Fruit fly (Drosophila melanogaster): ENCODE data around the gene nocte.

Gene nocte

DNA sequence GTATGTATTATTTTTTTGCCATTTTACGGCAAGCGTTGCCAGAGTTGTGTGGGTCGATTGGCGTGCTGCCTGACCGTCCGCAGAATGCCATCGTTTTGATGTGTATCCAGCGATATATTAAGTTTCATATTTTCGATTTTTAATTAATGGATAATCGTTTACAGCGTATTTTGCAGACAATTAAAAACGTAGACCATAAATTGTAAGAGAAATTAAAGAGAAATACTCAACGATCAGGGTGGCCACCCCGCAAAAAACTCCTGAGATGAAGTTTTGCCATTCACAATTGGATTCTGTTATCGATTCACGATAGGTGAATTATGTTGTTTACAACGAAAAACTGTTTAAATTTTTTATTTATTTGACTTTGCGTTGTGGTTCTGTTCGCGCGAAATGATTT is at the start of gene nocte (continued):
- TF ChIP-seq so (GFP tag; IDR thresholded peaks at IDR 0.05), result no peak
- TF ChIP-seq Sox102F (GFP tag; optimal IDR thresholded peaks at IDR 0.05), result no peak
- TF ChIP-seq CG4820 (GFP tag; optimal IDR thresholded peaks at IDR 0.05), result no peak
- no peak for TF ChIP-seq ap (GFP tag; IDR thresholded peaks at IDR 0.05)
- TF ChIP-seq esg (GFP tag; conservative IDR thresholded peaks at IDR 0.05), result no peak
- no peak for TF ChIP-seq CG30431 (GFP tag; optimal IDR thresholded peaks at IDR 0.05)
- no peak for TF ChIP-seq Max (GFP tag; optimal IDR thresholded peaks at IDR 0.05)
- TF ChIP-seq TFAM (GFP tag; optimal IDR thresholded peaks at IDR 0.05), result no peak
- no peak for TF ChIP-seq pros (GFP tag; optimal IDR thresholded peaks at IDR 0.05)
- TF ChIP-seq dpn (GFP tag; optimal IDR thresholded peaks at IDR 0.05), result peak; percentile 5 to 11
- TF ChIP-seq CG7963 (GFP tag; IDR thresholded peaks at IDR 0.05; ENCODE audit: partially characterized antibody), result no peak
- no peak for TF ChIP-seq C15 (GFP tag; IDR thresholded peaks at IDR 0.05)
- no peak for TF ChIP-seq CG15479 (GFP tag; optimal IDR thresholded peaks at IDR 0.05)
- no peak for TF ChIP-seq CG12236 (GFP tag; optimal IDR thresholded peaks at IDR 0.05)
- TF ChIP-seq D (optimal IDR thresholded peaks at IDR 0.05), result no peak
- no peak for TF ChIP-seq D (GFP tag; optimal IDR thresholded peaks at IDR 0.05)
- TF ChIP-seq Lim3 (GFP tag; IDR thresholded peaks at IDR 0.05), result no peak
- TF ChIP-seq sens-2 (GFP tag; IDR thresholded peaks at IDR 0.05), result no peak
- TF ChIP-seq Dek (tag; optimal IDR thresholded peaks at IDR 0.05), result no peak
- TF ChIP-seq sens (GFP tag), result peak; percentile 85
- TF ChIP-seq H15 (GFP tag; IDR thresholded peaks at IDR 0.05), result no peak
- TF ChIP-seq Bteb2 (GFP tag; optimal IDR thresholded peaks at IDR 0.05), result no peak
- TF ChIP-seq CkIIα-i1 (GFP tag; IDR thresholded peaks at IDR 0.05), result no peak
- TF ChIP-seq CG5245 (GFP tag; optimal IDR thresholded peaks at IDR 0.05), result no peak
- TF ChIP-seq CG10543 (GFP tag; optimal IDR thresholded peaks at IDR 0.05), result no peak
- no peak for TF ChIP-seq CG15073 (GFP tag; optimal IDR thresholded peaks at IDR 0.05)
- TF ChIP-seq maf-S (GFP tag; optimal IDR thresholded peaks at IDR 0.05), result no peak
- TF ChIP-seq CG6254 (GFP tag; optimal IDR thresholded peaks at IDR 0.05), result no peak
- no peak for TF ChIP-seq Hey (tag; optimal IDR thresholded peaks at IDR 0.05)
- no peak for TF ChIP-seq CG12744 (GFP tag; optimal IDR thresholded peaks at IDR 0.05)
- no peak for TF ChIP-seq Hand (GFP tag; optimal IDR thresholded peaks at IDR 0.05)
- TF ChIP-seq CG10462 (GFP tag; optimal IDR thresholded peaks at IDR 0.05), result no peak
- TF ChIP-seq CG2120 (GFP tag; optimal IDR thresholded peaks at IDR 0.05), result peak; percentile 16
- TF ChIP-seq CG14050 (GFP tag; IDR thresholded peaks at IDR 0.05), result no peak
- TF ChIP-seq dm (GFP tag; optimal IDR thresholded peaks at IDR 0.05), result peak; percentile 11
- TF ChIP-seq CG18599 (GFP tag; optimal IDR thresholded peaks at IDR 0.05), result no peak
- TF ChIP-seq CG10274 (GFP tag; optimal IDR thresholded peaks at IDR 0.05), result no peak
- no peak for TF ChIP-seq gsb (GFP tag; IDR thresholded peaks at IDR 0.05)
- no peak for TF ChIP-seq CG9727 (GFP tag; optimal IDR thresholded peaks at IDR 0.05)
- TF ChIP-seq chm (GFP tag; IDR thresholded peaks at IDR 0.05), result no peak
- TF ChIP-seq CG4617 (GFP tag; optimal IDR thresholded peaks at IDR 0.05; ENCODE audit: borderline replicate concordance), result peak; percentile 52
- TF ChIP-seq slbo (GFP tag; IDR thresholded peaks at IDR 0.05), result peak; percentile 58
- TF ChIP-seq btn (GFP tag; optimal IDR thresholded peaks at IDR 0.05), result no peak
- no peak for TF ChIP-seq Eip74EF (GFP tag; optimal IDR thresholded peaks at IDR 0.05)
- no peak for TF ChIP-seq CG7271 (tag; optimal IDR thresholded peaks at IDR 0.05)
- no peak for TF ChIP-seq fu2 (GFP tag; optimal IDR thresholded peaks at IDR 0.05)
- no peak for TF ChIP-seq jing (GFP tag; optimal IDR thresholded peaks at IDR 0.05)
- no peak for TF ChIP-seq Dip2 (GFP tag; IDR thresholded peaks at IDR 0.05)
- no peak for TF ChIP-seq CG17186 (GFP tag; optimal IDR thresholded peaks at IDR 0.05)
- TF ChIP-seq Sry-β (GFP tag; optimal IDR thresholded peaks at IDR 0.05), result no peak
- TF ChIP-seq CG9932 (GFP tag; IDR thresholded peaks at IDR 0.05), result peak; percentile 21; the same call in 1 of the 2 replicates
- TF ChIP-seq Asciz (GFP tag; optimal IDR thresholded peaks at IDR 0.05), result no peak
- TF ChIP-seq kah (GFP tag; optimal IDR thresholded peaks at IDR 0.05), result no peak
